Worm (Caenorhabditis elegans): ENCODE data around the gene D1044.4.

DNA sequence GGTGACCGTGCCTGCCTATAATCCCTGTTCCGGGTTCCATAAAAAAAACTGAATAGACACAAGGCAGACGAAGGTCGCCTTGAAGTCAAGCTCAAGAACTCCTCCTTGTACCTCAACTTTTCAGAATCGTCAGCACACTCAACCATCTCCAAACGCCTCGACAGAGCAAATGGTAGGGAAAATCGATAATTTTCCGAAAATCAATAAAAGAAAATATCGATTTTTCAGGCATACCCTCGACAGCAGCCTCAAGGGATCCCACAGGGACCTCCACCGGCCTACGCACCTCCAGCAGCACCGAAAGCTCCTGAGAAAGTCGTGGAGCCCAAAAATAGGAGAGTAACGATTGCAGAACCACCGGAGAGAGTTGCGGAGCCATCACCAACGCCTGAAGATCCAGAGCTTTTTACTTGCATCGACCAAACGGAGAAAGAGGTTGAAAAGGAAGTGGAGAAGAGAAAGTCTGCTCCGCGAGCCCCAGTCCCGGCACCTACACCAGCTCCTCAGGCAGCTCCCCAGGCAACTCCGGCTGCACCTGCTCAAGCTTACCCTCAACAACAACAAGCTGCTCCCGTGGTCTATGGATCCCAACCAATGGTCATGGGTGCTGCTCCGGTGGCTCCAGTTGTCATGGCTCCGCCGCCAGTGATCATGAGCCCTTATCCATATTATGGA is 42.2 kb downstream of the D1044.4 start:
- no peak for TF ChIP-seq unc-62 (GFP tag; optimal IDR thresholded peaks at IDR 0.05)
- TF ChIP-seq fos-1 (tag; optimal IDR thresholded peaks at IDR 0.05): no peak
- no peak for TF ChIP-seq nhr-43 (tag; optimal IDR thresholded peaks at IDR 0.05; ENCODE audit: poor library complexity, severe bottlenecking)
- TF ChIP-seq ceh-16 (tag; optimal IDR thresholded peaks at IDR 0.05): no peak
- TF ChIP-seq jun-1 (tag; optimal IDR thresholded peaks at IDR 0.05): no peak
- no peak for TF ChIP-seq zag-1 (tag; optimal IDR thresholded peaks at IDR 0.05)
- no peak for TF ChIP-seq lin-15B (tag; optimal IDR thresholded peaks at IDR 0.05)
- no peak for TF ChIP-seq nfya-1 (tag; optimal IDR thresholded peaks at IDR 0.05; ENCODE audit: insufficient read depth)
- TF ChIP-seq nhr-28 (tag; optimal IDR thresholded peaks at IDR 0.05): no peak
- TF ChIP-seq nhr-76 (tag; optimal IDR thresholded peaks at IDR 0.05): no peak
- TF ChIP-seq nhr-25 (tag; optimal IDR thresholded peaks at IDR 0.05): no peak
